Worm (Caenorhabditis elegans) whole organism, late embryonic: ENCODE measurements around the gene brd-1.

Experiments
- ama-1 ChIP-seq: fragments of 150-350 bp; optimal IDR thresholded peaks from 2 replicates; lab custom pipeline; 2014
- nhr-11 ChIP-seq: fragments of 150-350 bp; optimal IDR thresholded peaks from 2 replicates; lab custom pipeline; 2014; ENCODE audit warnings: missing biosample characterization, missing genetic modification characterization
- pax-1 ChIP-seq: fragments of 150-350 bp; optimal IDR thresholded peaks from 2 replicates; lab custom pipeline; 2014; ENCODE audit warnings: missing biosample characterization, missing genetic modification characterization
- pqm-1 ChIP-seq: sonication (generic microtip); optimal IDR thresholded peaks from 2 replicates; lab custom pipeline; 2016; ENCODE audit warnings: missing genetic modification characterization, missing compliant biosample characterization
- sdc-2 ChIP-seq: sonication (generic microtip); optimal IDR thresholded peaks from 2 replicates; lab custom pipeline; 2016; ENCODE audit warnings: missing genotype, missing genetic modification characterization, missing compliant biosample characterization
- tbx-2 ChIP-seq: sonication (generic microtip); optimal IDR thresholded peaks from 2 replicates; lab custom pipeline; 2016; ENCODE audit warnings: missing genetic modification characterization, missing compliant biosample characterization

DNA sequence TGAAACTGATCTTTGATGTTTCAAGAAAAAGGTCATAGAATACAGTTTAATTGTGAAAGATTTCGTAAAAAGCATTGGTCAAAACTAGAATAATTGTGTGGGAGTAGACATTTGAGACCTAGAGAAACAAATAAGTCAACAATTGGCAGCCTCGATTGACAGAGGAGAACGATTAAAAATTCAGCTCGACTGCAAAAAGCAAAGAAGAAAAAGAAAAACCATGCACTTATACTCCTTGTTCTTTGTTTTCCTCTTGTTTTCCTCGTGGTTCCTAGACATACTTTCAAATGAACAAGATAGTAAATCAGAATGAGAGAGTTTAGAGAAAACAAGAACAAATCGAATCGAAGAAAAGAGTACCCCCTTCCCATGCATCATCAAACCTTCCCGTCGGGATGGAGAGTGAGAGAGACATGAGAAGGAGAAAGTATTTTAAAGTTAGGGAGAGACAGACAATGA lies 31.9 kb downstream of the brd-1 start:
- no peak for TF ChIP-seq ama-1 (lab: Kevin White, UChicago)
- no peak for TF ChIP-seq pax-1 (tag; lab: Kevin White, UChicago)
- TF ChIP-seq tbx-2: no peak
- no peak for TF ChIP-seq pqm-1 (tag; lab: Kevin White, UChicago)
- no peak for TF ChIP-seq sdc-2 (tag; lab: Kevin White, UChicago)
- no peak for TF ChIP-seq nhr-11 (tag; lab: Kevin White, UChicago)
